Worm (Caenorhabditis elegans) whole organism, L3 larva: ENCODE data around the gene ptp-5.2.

Experiments
- nhr-237 ChIP-seq: fragments of 150-350 bp; optimal IDR thresholded peaks from 2 replicates; lab custom pipeline; 2014; ENCODE audit warnings: missing biosample characterization, missing genetic modification characterization
- pha-4 ChIP-seq: fragments of 150-350 bp; optimal IDR thresholded peaks from 2 replicates; lab custom pipeline; 2014; ENCODE audit warnings: missing biosample characterization, missing genetic modification reagents, missing genetic modification characterization
- sea-2 ChIP-seq: fragments of 150-350 bp; sonication (generic microtip); optimal IDR thresholded peaks from 4 replicates; lab custom pipeline; 2014; ENCODE audit warnings: missing biosample characterization, missing genetic modification reagents, missing genetic modification characterization
- unc-62 ChIP-seq: fragments of 150-350 bp; sonication (generic microtip); optimal IDR thresholded peaks from 4 replicates; lab custom pipeline; 2014; ENCODE audit warnings: missing biosample characterization, missing genetic modification reagents, missing genetic modification characterization

ce11 chrIV:14799186-14799585 is 38.4 kb upstream of the ptp-5.2 start, which contains the start of gene Y57G11C.14:
- TF ChIP-seq sea-2 (no peak), unc-62 (GFP tag; lab: Kevin White, UChicago) (no peak), nhr-237 (no peak), pha-4 (tag; lab: Kevin White, UChicago) (no peak)
